Worm (Caenorhabditis elegans) whole organism, early embryonic: ENCODE measurements around the gene F14H12.2.

ENCODE experiments used
- B0310.2 ChIP-seq: sonication (generic microtip); optimal IDR thresholded peaks from 2 replicates; lab custom pipeline; 2016; ENCODE audit warnings: mild to moderate bottlenecking, missing genetic modification characterization, missing compliant biosample characterization
- F13C5.2 ChIP-seq: sonication (generic microtip); optimal IDR thresholded peaks from 2 replicates; lab custom pipeline; 2017; ENCODE audit warnings: mild to moderate bottlenecking, missing genetic modification characterization, inconsistent platforms, missing compliant biosample characterization
- aly-1 ChIP-seq: sonication (generic microtip); optimal IDR thresholded peaks from 2 replicates; lab custom pipeline; 2016; ENCODE audit warnings: missing genetic modification characterization, missing compliant biosample characterization
- ama-1 ChIP-seq: fragments of 150-350 bp; optimal IDR thresholded peaks from 2 replicates; lab custom pipeline; 2014
- ceh-13 ChIP-seq: fragments of 200-800 bp; sonication (Bioruptor generic); optimal IDR thresholded peaks from 2 replicates; lab custom pipeline; 2018; ENCODE audit warnings: mild to moderate bottlenecking, missing genetic modification characterization, missing compliant biosample characterization
- ceh-36 ChIP-seq: sonication (generic microtip); optimal IDR thresholded peaks from 2 replicates; lab custom pipeline; 2016; ENCODE audit warnings: missing genetic modification characterization, inconsistent platforms, missing compliant biosample characterization
- ets-7 ChIP-seq: sonication (generic microtip); optimal IDR thresholded peaks from 2 replicates; lab custom pipeline; 2016; ENCODE audit warnings: missing genotype, missing genetic modification characterization, missing compliant biosample characterization
- flt-1 ChIP-seq: fragments of 200-800 bp; sonication (Bioruptor generic); IDR thresholded peaks from 2 replicates; pipeline ENCODE4 v1.3.6; 2022; ENCODE audit warnings: missing genetic modification characterization, missing compliant biosample characterization
- hmbx-1 ChIP-seq: sonication (generic microtip); optimal IDR thresholded peaks from 2 replicates; lab custom pipeline; 2016; ENCODE audit warnings: mild to moderate bottlenecking, missing genetic modification characterization, missing compliant biosample characterization
- hmg-4 ChIP-seq: fragments of 200-800 bp; sonication (Bioruptor generic); optimal IDR thresholded peaks from 2 replicates; lab custom pipeline; 2018; ENCODE audit warnings: mild to moderate bottlenecking, missing genetic modification characterization, missing compliant biosample characterization
- hnd-1 ChIP-seq: sonication (generic microtip); optimal IDR thresholded peaks from 2 replicates; lab custom pipeline; 2016; ENCODE audit warnings: missing genetic modification characterization, missing compliant biosample characterization
- pes-1 ChIP-seq: fragments of 200-800 bp; sonication (Bioruptor generic); IDR thresholded peaks from 2 replicates; pipeline ENCODE4 v1.3.6; 2022; ENCODE audit warnings: missing genetic modification reagents, missing genetic modification characterization, missing compliant biosample characterization
- scrt-1 ChIP-seq: fragments of 200-800 bp; sonication (Bioruptor generic); IDR thresholded peaks from 2 replicates; pipeline ENCODE4 v1.3.6; 2022; ENCODE audit warnings: missing genetic modification characterization, missing compliant biosample characterization
- sea-1 ChIP-seq: fragments of 200-800 bp; sonication (Bioruptor generic); conservative IDR thresholded peaks from 2 replicates; pipeline ENCODE4 v1.3.6; 2022; ENCODE audit warnings: missing genetic modification characterization, missing compliant biosample characterization
- tbx-11 ChIP-seq: fragments of 200-800 bp; sonication (Bioruptor generic); IDR thresholded peaks from 2 replicates; pipeline ENCODE4 v1.3.6; 2022; ENCODE audit warnings: missing genetic modification characterization, missing compliant biosample characterization
- tbx-37 ChIP-seq: fragments of 200-800 bp; sonication (Bioruptor generic); conservative IDR thresholded peaks from 2 replicates; pipeline ENCODE4 v1.3.6; 2022; ENCODE audit warnings: missing genetic modification reagents, missing genetic modification characterization, missing compliant biosample characterization
- tra-4 ChIP-seq: sonication (generic microtip); optimal IDR thresholded peaks from 2 replicates; lab custom pipeline; 2017; ENCODE audit warnings: missing genetic modification characterization, missing compliant biosample characterization

Gene F14H12.2

DNA sequence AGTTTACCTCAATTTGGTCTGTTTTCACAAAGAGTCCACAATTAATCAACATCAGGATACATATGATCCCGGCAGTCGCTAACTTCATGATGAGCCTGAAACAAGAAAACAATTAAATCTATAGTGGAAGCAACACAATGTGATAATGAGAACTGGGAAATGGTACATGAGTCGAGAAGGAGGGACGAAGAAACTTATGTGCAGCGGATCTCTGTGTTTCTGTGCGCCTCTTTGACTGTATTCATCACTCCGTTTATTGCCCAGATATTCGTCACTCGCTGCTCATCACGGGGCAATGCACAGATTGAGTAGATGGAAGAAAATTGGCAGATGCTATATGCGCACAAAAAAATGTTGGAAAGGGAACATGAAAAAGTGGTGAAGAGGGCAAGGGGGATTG lies 15.9 kb downstream of the F14H12.2 start, which contains the start of gene R160.3:
TSS of gene R160.3 (minus strand) at position 101 of the 400 bp plus-strand sequence.
- no peak for TF ChIP-seq ceh-13 (GFP tag; lab: Kevin White, UChicago)
- no peak for TF ChIP-seq tra-4 (tag; lab: Kevin White, UChicago)
- no peak for TF ChIP-seq hnd-1 (tag; lab: Kevin White, UChicago)

DNA sequence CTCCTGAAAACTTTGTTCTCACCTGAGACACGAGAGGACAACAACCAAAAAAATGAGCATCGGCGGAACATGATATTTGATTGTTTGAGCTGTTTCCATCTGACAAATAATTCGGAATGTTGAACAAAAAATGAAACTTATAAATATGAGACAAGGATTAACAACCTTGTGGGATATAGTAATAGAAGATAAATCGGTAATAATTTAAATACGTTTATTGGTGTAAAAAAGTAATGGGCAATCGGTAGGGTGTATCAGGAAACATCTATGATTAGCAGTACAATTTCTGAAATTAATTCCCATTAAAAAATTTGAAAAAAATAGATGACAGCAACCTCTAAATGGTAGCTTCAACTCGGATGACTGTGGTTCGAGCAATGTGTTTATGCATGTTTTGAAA lies 17.1 kb downstream of the F14H12.2 start, which contains the start of gene R160.10:
TSS of gene R160.10 (minus strand) at position 101 of the 400 bp plus-strand sequence.
- TF ChIP-seq F13C5.2 (no peak), flt-1 (no peak), aly-1 (tag; lab: Kevin White, UChicago) (no peak), pes-1 (GFP tag; lab: Robert Waterston, UW) (no peak), ama-1 (no peak), sea-1 (GFP tag; lab: Robert Waterston, UW) (no peak), hmbx-1 (tag; lab: Kevin White, UChicago) (no peak)

- TF ChIP-seq ceh-13 (GFP tag; lab: Kevin White, UChicago) (no peak), ama-1 (no peak), ets-7 (tag; lab: Kevin White, UChicago) (no peak), flt-1 (no peak), pes-1 (GFP tag; lab: Robert Waterston, UW) (no peak), B0310.2 (tag; lab: Kevin White, UChicago) (no peak), hmbx-1 (tag; lab: Kevin White, UChicago) (no peak), tra-4 (tag; lab: Kevin White, UChicago) (no peak), aly-1 (tag; lab: Kevin White, UChicago) (no peak), sea-1 (GFP tag; lab: Robert Waterston, UW) (no peak), hmg-4 (no peak), ceh-36 (no peak), hnd-1 (tag; lab: Kevin White, UChicago) (no peak), scrt-1 (no peak), tbx-11 (GFP tag; lab: Robert Waterston, UW) (no peak), tbx-37 (no peak), F13C5.2 (no peak)
Measured at ce11 chrX:4368800-4369199, 18.5 kb downstream of the F14H12.2 start, which contains the start of gene R160.4. TSS of gene R160.4 (minus strand) at chrX:4368900.

DNA sequence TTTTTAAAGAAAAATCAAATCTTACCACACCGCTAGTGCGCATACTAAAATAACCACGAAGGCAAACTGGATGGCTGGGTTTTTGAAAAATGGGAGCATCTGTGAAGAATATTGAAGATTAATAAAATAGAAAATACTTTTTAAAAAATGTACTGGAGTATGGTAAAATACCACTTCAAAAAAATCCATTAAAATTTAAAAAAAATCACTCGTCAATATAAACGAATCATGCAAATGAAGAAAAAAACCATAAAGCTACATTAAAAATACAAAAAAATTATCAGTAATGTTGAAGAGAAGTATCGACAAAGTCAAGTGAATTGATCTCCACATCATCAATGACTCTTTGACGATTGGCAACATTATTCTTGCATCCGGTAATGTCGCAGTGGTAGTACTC lies 20.5 kb downstream of the F14H12.2 start, which contains the start of gene R160.5:
TSS of gene R160.5 (minus strand) at position 101 of the 400 bp plus-strand sequence.
- TF ChIP-seq hnd-1 (tag; lab: Kevin White, UChicago): no peak
- no peak for TF ChIP-seq tbx-11 (GFP tag; lab: Robert Waterston, UW)
- no peak for TF ChIP-seq ama-1
- no peak for TF ChIP-seq ets-7 (tag; lab: Kevin White, UChicago)

ce11 chrX:4371413-4371812 lies 21.1 kb downstream of the F14H12.2 start, which contains the start of gene R160.13:
TSS of gene R160.13 (minus strand) at chrX:4371513.
- TF ChIP-seq sea-1 (GFP tag; lab: Robert Waterston, UW): no peak
- TF ChIP-seq ceh-13 (GFP tag; lab: Kevin White, UChicago): no peak
- TF ChIP-seq flt-1: no peak
- TF ChIP-seq hmbx-1 (tag; lab: Kevin White, UChicago): no peak
- TF ChIP-seq ets-7 (tag; lab: Kevin White, UChicago): no peak
- TF ChIP-seq ceh-36: no peak
- TF ChIP-seq tbx-11 (GFP tag; lab: Robert Waterston, UW): no peak
- TF ChIP-seq F13C5.2: no peak
- no peak for TF ChIP-seq ama-1
- TF ChIP-seq aly-1 (tag; lab: Kevin White, UChicago): no peak
- no peak for TF ChIP-seq tra-4 (tag; lab: Kevin White, UChicago)
- TF ChIP-seq hnd-1 (tag; lab: Kevin White, UChicago): no peak
- TF ChIP-seq pes-1 (GFP tag; lab: Robert Waterston, UW): no peak

ce11 chrX:4371988-4372387 lies 21.7 kb downstream of the F14H12.2 start, which contains the start of gene R160.14:
TSS of gene R160.14 (minus strand) at chrX:4372088.
- TF ChIP-seq ceh-36: no peak
- no peak for TF ChIP-seq B0310.2 (tag; lab: Kevin White, UChicago)
- no peak for TF ChIP-seq hmbx-1 (tag; lab: Kevin White, UChicago)
- TF ChIP-seq sea-1 (GFP tag; lab: Robert Waterston, UW): no peak
- no peak for TF ChIP-seq F13C5.2

DNA sequence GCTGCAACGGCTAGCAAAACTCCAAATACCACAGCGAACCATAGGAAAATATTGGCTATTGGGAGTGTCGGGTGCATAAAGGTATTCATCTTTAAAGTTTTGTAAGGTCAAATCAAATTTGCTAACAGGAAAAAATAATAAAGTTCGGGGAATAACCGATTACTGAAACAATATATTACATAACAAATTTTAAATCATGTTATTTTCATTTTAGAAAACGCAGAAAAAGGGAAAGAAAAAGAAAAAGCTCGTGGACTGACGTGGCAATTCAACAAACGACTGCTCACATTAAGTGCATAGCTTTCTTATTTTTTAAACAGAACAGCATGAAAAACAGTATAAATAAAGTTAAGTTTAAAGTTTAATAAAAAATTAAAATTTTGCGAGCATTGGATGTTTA lies 22.8 kb downstream of the F14H12.2 start, which contains the start of gene R160.6:
TSS of gene R160.6 (minus strand) at position 101 of the 400 bp plus-strand sequence.
- TF ChIP-seq hnd-1 (tag; lab: Kevin White, UChicago) (no peak), tbx-11 (GFP tag; lab: Robert Waterston, UW) (no peak), hmbx-1 (tag; lab: Kevin White, UChicago) (no peak)

DNA sequence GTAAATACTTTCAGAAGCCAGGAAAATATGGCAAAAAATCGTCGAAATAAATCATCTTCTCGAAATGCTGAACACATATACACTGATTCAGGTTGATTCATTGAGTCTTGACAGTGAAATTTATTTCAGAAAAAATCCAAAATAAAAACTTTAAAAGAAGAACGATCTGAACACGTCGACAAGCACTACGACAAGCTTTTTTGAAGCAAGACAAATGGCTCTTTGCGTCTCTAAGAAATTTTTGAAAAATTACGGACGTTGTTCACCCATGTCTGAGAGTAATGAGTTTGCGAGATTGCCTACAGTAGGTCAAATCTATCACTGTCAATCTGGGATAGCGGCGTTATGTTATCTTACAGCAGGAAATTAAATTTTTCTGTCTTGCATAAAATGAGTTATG lies 26.5 kb downstream of the F14H12.2 start, which contains the start of gene R160.2:
TSS of gene R160.2 (minus strand) at position 101 of the 400 bp plus-strand sequence.
- TF ChIP-seq hnd-1 (tag; lab: Kevin White, UChicago): no peak
- no peak for TF ChIP-seq tbx-37
- no peak for TF ChIP-seq sea-1 (GFP tag; lab: Robert Waterston, UW)
- no peak for TF ChIP-seq tra-4 (tag; lab: Kevin White, UChicago)
- TF ChIP-seq ama-1: no peak
- no peak for TF ChIP-seq flt-1
- TF ChIP-seq scrt-1: no peak
- no peak for TF ChIP-seq pes-1 (GFP tag; lab: Robert Waterston, UW)
- no peak for TF ChIP-seq hmg-4
- TF ChIP-seq tbx-11 (GFP tag; lab: Robert Waterston, UW): no peak
- no peak for TF ChIP-seq ets-7 (tag; lab: Kevin White, UChicago)
- no peak for TF ChIP-seq ceh-13 (GFP tag; lab: Kevin White, UChicago)
- no peak for TF ChIP-seq hmbx-1 (tag; lab: Kevin White, UChicago)
- TF ChIP-seq B0310.2 (tag; lab: Kevin White, UChicago): no peak
- no peak for TF ChIP-seq aly-1 (tag; lab: Kevin White, UChicago)
- TF ChIP-seq ceh-36: no peak
- no peak for TF ChIP-seq F13C5.2
